Worm (Caenorhabditis elegans) whole organism, midembryonic: ENCODE data around the gene C34F6.5.

Source experiments
- T22C8.4 ChIP-seq: fragments of 200-800 bp; sonication (Bioruptor generic); IDR thresholded peaks from 2 replicates; pipeline ENCODE4 v1.3.6; 2022; ENCODE audit warnings: missing genetic modification characterization, missing compliant biosample characterization
- flt-1 ChIP-seq: fragments of 200-800 bp; sonication (Bioruptor generic); IDR thresholded peaks from 2 replicates; pipeline ENCODE4 v1.3.6; 2022; ENCODE audit warnings: missing genetic modification characterization, missing compliant biosample characterization
- klf-2 ChIP-seq: fragments of 200-800 bp; sonication (Bioruptor generic); conservative IDR thresholded peaks from 2 replicates; pipeline ENCODE4 v1.3.6; 2022; ENCODE audit warnings: missing genetic modification reagents, missing genetic modification characterization, missing compliant biosample characterization
- med-1 ChIP-seq: sonication (generic microtip); optimal IDR thresholded peaks from 2 replicates; lab custom pipeline; 2017; ENCODE audit warnings: missing genetic modification characterization, mild to moderate bottlenecking, missing compliant biosample characterization, antibody characterized with exemption, missing genetic modification reagents; ENCODE audit not compliant: insufficient read depth
- ref-1 ChIP-seq: fragments of 200-800 bp; sonication (Bioruptor generic); conservative IDR thresholded peaks from 2 replicates; pipeline ENCODE4 v1.3.6; 2022; ENCODE audit warnings: missing genetic modification reagents, missing genetic modification characterization, missing compliant biosample characterization
- tab-1 ChIP-seq: fragments of 200-800 bp; sonication (Bioruptor generic); IDR thresholded peaks from 2 replicates; pipeline ENCODE4 v1.3.6; 2022; ENCODE audit warnings: missing genetic modification characterization, missing compliant biosample characterization
- ztf-23 ChIP-seq: fragments of 200-800 bp; sonication (Bioruptor generic); IDR thresholded peaks from 2 replicates; pipeline ENCODE4 v1.3.6; 2022; ENCODE audit warnings: missing genetic modification reagents, missing genetic modification characterization, missing compliant biosample characterization

DNA sequence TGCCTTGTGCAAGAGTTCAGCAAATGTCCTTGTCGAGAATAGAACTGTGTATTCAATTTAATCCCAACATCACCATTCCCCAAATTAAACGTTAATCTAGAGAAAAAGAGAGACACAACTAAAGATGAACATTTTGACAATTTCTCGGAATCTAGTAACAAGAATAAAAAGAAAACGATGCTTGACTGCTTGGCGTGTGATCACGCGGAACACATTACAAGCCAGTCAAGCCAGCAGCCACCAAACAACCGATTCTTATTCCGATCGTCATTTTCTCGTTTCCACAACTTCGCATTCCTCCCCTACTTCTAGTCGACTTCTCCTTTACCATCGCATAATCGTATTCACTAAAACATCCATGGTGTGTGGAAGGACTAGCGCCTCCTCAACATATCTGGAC is 40.7 kb upstream of the C34F6.5 start:
- TF ChIP-seq tab-1 (GFP tag; lab: Robert Waterston, UW) (no peak), T22C8.4 (GFP tag; lab: Robert Waterston, UW) (no peak), ref-1 (GFP tag; lab: Robert Waterston, UW) (no peak), flt-1 (GFP tag; lab: Robert Waterston, UW) (no peak), klf-2 (no peak), med-1 (GFP tag; lab: Kevin White, UChicago) (no peak), ztf-23 (no peak)
